Fruit fly (Drosophila melanogaster) whole organism, embryonic: Measurements from ENCODE around the gene RpL28.
A peak's percentile ranks its signal among the peaks of the same experiment; 100 is the strongest.

Experiments used
- CG11456 ChIP-seq: fragments of 200-800 bp; sonication (Bioruptor generic); IDR thresholded peaks from 3 replicates; pipeline ENCODE4 v1.3.6; 2022; ENCODE audit warnings: missing biosample characterization, missing genetic modification characterization
- CG12155 ChIP-seq: fragments of 200-800 bp; sonication (Bioruptor generic); optimal IDR thresholded peaks from 3 replicates; lab custom pipeline; 2016; ENCODE audit warnings: missing biosample characterization, missing genetic modification characterization
- CG12236 ChIP-seq: fragments of 200-800 bp; sonication (Bioruptor generic); optimal IDR thresholded peaks from 2 replicates; lab custom pipeline; 2016; ENCODE audit warnings: missing biosample characterization, missing genetic modification characterization
- CG12299 ChIP-seq: fragments of 200-800 bp; sonication (Bioruptor generic); optimal IDR thresholded peaks from 2 replicates; lab custom pipeline; 2018; ENCODE audit warnings: missing biosample characterization, mild to moderate bottlenecking, missing genetic modification characterization
- CG1233 ChIP-seq: fragments of 200-800 bp; sonication (Bioruptor generic); optimal IDR thresholded peaks from 4 replicates; lab custom pipeline; 2018; ENCODE audit warnings: missing biosample characterization, mild to moderate bottlenecking, missing genetic modification characterization
- CG14014 ChIP-seq: fragments of 200-800 bp; sonication (Bioruptor generic); IDR thresholded peaks from 2 replicates; pipeline ENCODE4 v1.3.6; 2022; ENCODE audit warnings: missing biosample characterization, missing genetic modification characterization
- CG14441 ChIP-seq: fragments of 200-800 bp; sonication (Bioruptor generic); IDR thresholded peaks from 2 replicates; pipeline ENCODE4 v1.3.6; 2022; ENCODE audit warnings: missing biosample characterization, missing genetic modification characterization
- CG1603 ChIP-seq: fragments of 200-800 bp; sonication (Bioruptor generic); optimal IDR thresholded peaks from 2 replicates; lab custom pipeline; 2019; ENCODE audit warnings: missing biosample characterization, mild to moderate bottlenecking, missing genetic modification characterization, moderate library complexity
- CG2116 ChIP-seq: fragments of 200-800 bp; sonication (Bioruptor generic); optimal IDR thresholded peaks from 3 replicates; lab custom pipeline; 2018; ENCODE audit warnings: missing biosample characterization, mild to moderate bottlenecking, missing genetic modification characterization
- CG2875 ChIP-seq: fragments of 200-800 bp; sonication (Bioruptor generic); optimal IDR thresholded peaks from 2 replicates; lab custom pipeline; 2017; ENCODE audit warnings: missing biosample characterization, mild to moderate bottlenecking, missing genetic modification characterization, missing genetic modification reagents
- CG2889 ChIP-seq: fragments of 200-800 bp; sonication (Bioruptor generic); IDR thresholded peaks from 3 replicates; pipeline ENCODE4 v1.3.6; 2022; ENCODE audit warnings: missing biosample characterization, missing genetic modification characterization
- CG30431 ChIP-seq: fragments of 200-800 bp; sonication (Bioruptor generic); optimal IDR thresholded peaks from 2 replicates; lab custom pipeline; 2017; ENCODE audit warnings: missing biosample characterization, missing genetic modification characterization
- CG31388 ChIP-seq: fragments of 200-800 bp; sonication (Bioruptor generic); optimal IDR thresholded peaks from 2 replicates; lab custom pipeline; 2016; ENCODE audit warnings: missing biosample characterization, missing genetic modification characterization
- CG34224 ChIP-seq: fragments of 200-800 bp; sonication (Bioruptor generic); IDR thresholded peaks from 3 replicates; pipeline ENCODE4 v1.3.6; 2022; ENCODE audit warnings: missing biosample characterization, missing genetic modification characterization; ENCODE audit not compliant: partially characterized antibody
- CG5245 ChIP-seq: fragments of 200-800 bp; sonication (Bioruptor generic); optimal IDR thresholded peaks from 3 replicates; lab custom pipeline; 2016; ENCODE audit warnings: missing biosample characterization, missing genetic modification characterization
- CG6791 ChIP-seq: fragments of 200-800 bp; sonication (Bioruptor generic); IDR thresholded peaks from 3 replicates; pipeline ENCODE4 v1.3.6; 2022; ENCODE audit warnings: missing biosample characterization, missing genetic modification characterization; ENCODE audit not compliant: partially characterized antibody
- CG6813 ChIP-seq: fragments of 200-800 bp; sonication (Bioruptor generic); optimal IDR thresholded peaks from 2 replicates; lab custom pipeline; 2017; ENCODE audit warnings: missing biosample characterization, missing genetic modification characterization, mild to moderate bottlenecking, moderate library complexity, missing genetic modification reagents
- CG8089 ChIP-seq: fragments of 200-800 bp; sonication (Bioruptor generic); optimal IDR thresholded peaks from 3 replicates; lab custom pipeline; 2016; ENCODE audit warnings: missing biosample characterization, missing genetic modification characterization
- Dip2 ChIP-seq: fragments of 200-800 bp; sonication (Bioruptor generic); IDR thresholded peaks from 2 replicates; pipeline ENCODE4 v1.3.6; 2022; ENCODE audit warnings: missing biosample characterization, missing genetic modification characterization
- Eip74EF ChIP-seq, 2 experiments: fragments of 200-800 bp in 1 of 2; fragments of >200 bp in 1 of 2; sonication (Bioruptor generic) in 1 of 2; optimal IDR thresholded peaks; 2 replicates each; lab custom pipeline; 2017 to 2019; ENCODE audit warnings: missing biosample characterization in 2 of 2, missing genetic modification characterization in 2 of 2, mild to moderate bottlenecking in 1 of 2, moderate library complexity in 1 of 2
- GATAe ChIP-seq: fragments of 200-800 bp; sonication (Bioruptor generic); conservative IDR thresholded peaks from 2 replicates; pipeline ENCODE4 v1.3.6; 2022; ENCODE audit warnings: missing biosample characterization, missing genetic modification characterization
- HLH4C ChIP-seq: fragments of 200-800 bp; sonication (Bioruptor generic); IDR thresholded peaks from 3 replicates; pipeline ENCODE4 v1.3.6; 2022; ENCODE audit warnings: missing biosample characterization, missing genetic modification characterization; ENCODE audit not compliant: partially characterized antibody
- Hr51 ChIP-seq, 2 experiments: fragments of 200-800 bp; sonication (Bioruptor generic); optimal IDR thresholded peaks; 2 replicates in 1 of 2; 3 replicates in 1 of 2; lab custom pipeline; 2016 to 2018; ENCODE audit warnings: missing biosample characterization in 2 of 2, missing genetic modification characterization in 2 of 2, mild to moderate bottlenecking in 1 of 2, moderate library complexity in 1 of 2
- Mes4 ChIP-seq: fragments of 200-800 bp; sonication (Bioruptor generic); optimal IDR thresholded peaks from 2 replicates; lab custom pipeline; 2016; ENCODE audit warnings: missing biosample characterization, missing genetic modification characterization
- Oli ChIP-seq: fragments of 200-800 bp; sonication (Bioruptor generic); optimal IDR thresholded peaks from 2 replicates; lab custom pipeline; 2018; ENCODE audit warnings: missing biosample characterization, mild to moderate bottlenecking, missing genetic modification characterization, moderate library complexity
- Rfx ChIP-seq: fragments of 200-800 bp; sonication (Bioruptor generic); IDR thresholded peaks from 2 replicates; pipeline ENCODE4 v1.3.6; 2022; ENCODE audit warnings: missing biosample characterization, missing genetic modification characterization
- Rx ChIP-seq: fragments of 200-800 bp; sonication (Bioruptor generic); IDR thresholded peaks from 2 replicates; pipeline ENCODE4 v1.3.6; 2022; ENCODE audit warnings: missing biosample characterization, missing genetic modification characterization
- Sox102F ChIP-seq: fragments of 200-800 bp; sonication (Bioruptor generic); optimal IDR thresholded peaks from 2 replicates; lab custom pipeline; 2018; ENCODE audit warnings: missing biosample characterization, mild to moderate bottlenecking, missing genetic modification characterization, moderate library complexity
- ac ChIP-seq: fragments of 200-800 bp; sonication (Bioruptor generic); optimal IDR thresholded peaks from 3 replicates; lab custom pipeline; 2017; ENCODE audit warnings: missing biosample characterization, mild to moderate bottlenecking, missing genetic modification characterization
- ara ChIP-seq: fragments of 200-800 bp; sonication (Bioruptor generic); IDR thresholded peaks from 2 replicates; pipeline ENCODE4 v1.3.6; 2022; ENCODE audit warnings: missing biosample characterization, missing genetic modification characterization
- az2 ChIP-seq: fragments of 200-800 bp; sonication (Bioruptor generic); optimal IDR thresholded peaks from 3 replicates; lab custom pipeline; 2016; ENCODE audit warnings: missing biosample characterization, missing genetic modification characterization
- chinmo ChIP-seq: fragments of 200-800 bp; sonication (Bioruptor generic); IDR thresholded peaks from 4 replicates; pipeline ENCODE4 v1.3.6; 2022; ENCODE audit warnings: missing biosample characterization, missing genetic modification characterization; ENCODE audit not compliant: partially characterized antibody
- croc ChIP-seq: fragments of 200-800 bp; sonication (Bioruptor generic); conservative IDR thresholded peaks from 3 replicates; pipeline ENCODE4 v1.3.6; 2022; ENCODE audit warnings: missing biosample characterization, missing genetic modification characterization
- cwo ChIP-seq: fragments of 200-800 bp; sonication (Bioruptor generic); optimal IDR thresholded peaks from 3 replicates; lab custom pipeline; 2017; ENCODE audit warnings: missing biosample characterization, missing genetic modification characterization, mild to moderate bottlenecking, moderate library complexity, missing genetic modification reagents
- emc ChIP-seq: fragments of 200-800 bp; sonication (Bioruptor generic); optimal IDR thresholded peaks from 2 replicates; lab custom pipeline; 2016; ENCODE audit warnings: missing biosample characterization, missing genetic modification characterization
- en ChIP-seq: fragments of 200-800 bp; sonication (Bioruptor generic); optimal IDR thresholded peaks from 2 replicates; lab custom pipeline; 2016; ENCODE audit warnings: missing biosample characterization, missing genetic modification characterization
- gcm2 ChIP-seq: fragments of 200-800 bp; sonication (Bioruptor generic); optimal IDR thresholded peaks from 2 replicates; lab custom pipeline; 2016; ENCODE audit warnings: missing biosample characterization, missing genetic modification characterization
- kay ChIP-seq: fragments of 200-800 bp; sonication (Bioruptor generic); optimal IDR thresholded peaks from 2 replicates; lab custom pipeline; 2016; ENCODE audit warnings: missing biosample characterization, missing genetic modification characterization
- mirr ChIP-seq: fragments of 200-800 bp; sonication (Bioruptor generic); optimal IDR thresholded peaks from 3 replicates; lab custom pipeline; 2018; ENCODE audit warnings: missing biosample characterization, mild to moderate bottlenecking, missing genetic modification characterization
- nau ChIP-seq: fragments of 200-800 bp; sonication (Bioruptor generic); optimal IDR thresholded peaks from 3 replicates; lab custom pipeline; 2017; ENCODE audit warnings: missing biosample characterization, mild to moderate bottlenecking, missing genetic modification characterization, missing genetic modification reagents
- nom ChIP-seq: fragments of 200-800 bp; sonication (Bioruptor generic); optimal IDR thresholded peaks from 2 replicates; lab custom pipeline; 2017; ENCODE audit warnings: missing biosample characterization, missing genetic modification characterization, mild to moderate bottlenecking, moderate library complexity, missing genetic modification reagents
- onecut ChIP-seq: fragments of 200-800 bp; sonication (Bioruptor generic); IDR thresholded peaks from 2 replicates; pipeline ENCODE4 v1.3.6; 2022; ENCODE audit warnings: missing biosample characterization, missing genetic modification characterization
- otp ChIP-seq: fragments of 200-800 bp; sonication (Bioruptor generic); IDR thresholded peaks from 3 replicates; pipeline ENCODE4, ENCODE4 v1.3.6; 2022; ENCODE audit warnings: missing biosample characterization, missing genetic modification characterization
- phol ChIP-seq: fragments of 200-800 bp; sonication (Bioruptor generic); optimal IDR thresholded peaks from 3 replicates; lab custom pipeline; 2018; ENCODE audit warnings: missing biosample characterization, mild to moderate bottlenecking, missing genetic modification characterization, moderate library complexity
- slbo ChIP-seq: fragments of 200-800 bp; sonication (Bioruptor generic); IDR thresholded peaks from 2 replicates; pipeline ENCODE4 v1.3.6; 2022; ENCODE audit warnings: missing biosample characterization, missing genetic modification characterization
- sr ChIP-seq: fragments of 200-800 bp; sonication (Bioruptor generic); IDR thresholded peaks from 3 replicates; pipeline ENCODE4 v1.3.6; 2022; ENCODE audit warnings: missing biosample characterization, missing genetic modification characterization
- tio ChIP-seq: fragments of 200-800 bp; sonication (Bioruptor generic); optimal IDR thresholded peaks from 2 replicates; lab custom pipeline; 2017; ENCODE audit warnings: missing biosample characterization, missing genetic modification characterization, inconsistent platforms
- tup ChIP-seq: fragments of 200-800 bp; sonication (Bioruptor generic); optimal IDR thresholded peaks from 2 replicates; lab custom pipeline; 2016; ENCODE audit warnings: missing biosample characterization, mild to moderate bottlenecking, missing genetic modification characterization, moderate library complexity
- vvl ChIP-seq: fragments of 200-800 bp; sonication (Bioruptor generic); IDR thresholded peaks from 2 replicates; pipeline ENCODE4 v1.3.6; 2022; ENCODE audit warnings: missing biosample characterization, missing genetic modification characterization

Gene RpL28

dm6 chr3L:3240597-3241367 is 18.0 kb upstream of the RpL28 start (continued):
- TF ChIP-seq Sox102F (GFP tag; lab: Kevin White, UChicago): peak; percentile 70
- no peak for TF ChIP-seq CG34224
- TF ChIP-seq phol (tag; lab: Kevin White, UChicago): peak; percentile 34
- no peak; the same call in 2 of the 3 replicates for TF ChIP-seq croc
- no peak for TF ChIP-seq mirr (GFP tag; lab: Kevin White, UChicago)
- TF ChIP-seq nom (GFP tag; lab: Kevin White, UChicago): peak; percentile 99
- no peak for TF ChIP-seq CG5245 (GFP tag; lab: Kevin White, UChicago)
- TF ChIP-seq kay: no peak
- TF ChIP-seq CG14014 (GFP tag; lab: Robert Waterston, UW): no peak
- TF ChIP-seq Rx (GFP tag; lab: Robert Waterston, UW): no peak
- peak; percentile 2 for TF ChIP-seq CG1603 (tag; lab: Kevin White, UChicago)
- TF ChIP-seq CG14441 (GFP tag; lab: Robert Waterston, UW): peak; percentile 18; the same call in 1 of the 2 replicates
- no peak for TF ChIP-seq nau (GFP tag; lab: Kevin White, UChicago)
- no peak for TF ChIP-seq CG6813 (GFP tag; lab: Kevin White, UChicago)
- no peak for TF ChIP-seq Mes4
- TF ChIP-seq slbo: no peak
- TF ChIP-seq ara: no peak
- peak; percentile 51 for TF ChIP-seq Oli
- no peak for TF ChIP-seq sr (GFP tag; lab: Robert Waterston, UW)
- peak in 1 of 2 experiments; percentile 34 for TF ChIP-seq Eip74EF (GFP tag; optimal IDR thresholded peaks at IDR 0.05; lab: Kevin White, UChicago)
- TF ChIP-seq CG31388 (GFP tag; lab: Kevin White, UChicago): no peak
- no peak for TF ChIP-seq CG12155 (GFP tag; lab: Kevin White, UChicago)
- no peak for TF ChIP-seq Dip2 (GFP tag; lab: Robert Waterston, UW)
- no peak for TF ChIP-seq onecut (GFP tag; lab: Robert Waterston, UW)
- no peak for TF ChIP-seq CG12236 (GFP tag; lab: Kevin White, UChicago)
- TF ChIP-seq az2 (GFP tag; lab: Kevin White, UChicago): peak; percentile 29
- peak in 1 of 2 experiments; percentile 65 for TF ChIP-seq Hr51 (GFP tag; optimal IDR thresholded peaks at IDR 0.05; lab: Kevin White, UChicago)
- no peak for TF ChIP-seq CG11456 (GFP tag; lab: Robert Waterston, UW)
- TF ChIP-seq en (GFP tag; lab: Kevin White, UChicago): no peak
- no peak for TF ChIP-seq CG2116 (GFP tag; lab: Kevin White, UChicago)
- no peak for TF ChIP-seq CG6791 (GFP tag; lab: Robert Waterston, UW)
- TF ChIP-seq CG2875 (GFP tag; lab: Kevin White, UChicago): no peak
- TF ChIP-seq vvl (GFP tag; lab: Robert Waterston, UW): peak; percentile 26; the same call in 1 of the 2 replicates
- no peak for TF ChIP-seq CG1233 (GFP tag; lab: Kevin White, UChicago)
- TF ChIP-seq tup (GFP tag; lab: Kevin White, UChicago): no peak
- TF ChIP-seq CG12299 (tag; lab: Kevin White, UChicago): no peak
- 0 out of 4 replicates have a peak, but pooled peaks have one; percentile 28 for TF ChIP-seq chinmo (GFP tag; lab: Robert Waterston, UW)
- no peak for TF ChIP-seq Rfx (GFP tag; lab: Robert Waterston, UW)
- no peak for TF ChIP-seq CG8089 (GFP tag; lab: Kevin White, UChicago)
- no peak for TF ChIP-seq otp (GFP tag; lab: Robert Waterston, UW)
- TF ChIP-seq gcm2: no peak
- TF ChIP-seq emc (GFP tag; lab: Kevin White, UChicago): no peak
- TF ChIP-seq ac: no peak
- TF ChIP-seq CG30431 (GFP tag; lab: Kevin White, UChicago): no peak
- TF ChIP-seq cwo (GFP tag; lab: Kevin White, UChicago): no peak
- no peak for TF ChIP-seq tio (GFP tag; lab: Kevin White, UChicago)
- no peak for TF ChIP-seq HLH4C (GFP tag; lab: Robert Waterston, UW)
- TF ChIP-seq CG2889 (GFP tag; lab: Robert Waterston, UW): no peak
- TF ChIP-seq GATAe (GFP tag; lab: Robert Waterston, UW): no peak
